Fruit fly (Drosophila melanogaster) whole organism, prepupa: ENCODE measurements around the gene CG6231.
A peak's percentile ranks its signal among the peaks of the same experiment; 100 is the strongest.

Experiments used
- CG10631 ChIP-seq: fragments of 200-800 bp; sonication (Bioruptor generic); optimal IDR thresholded peaks from 2 replicates; lab custom pipeline; 2016; ENCODE audit warnings: missing biosample characterization, missing genetic modification characterization
- CG3032 ChIP-seq: fragments of 200-800 bp; optimal IDR thresholded peaks from 2 replicates; lab custom pipeline; 2019; ENCODE audit warnings: missing biosample characterization, mild to moderate bottlenecking, missing genetic modification characterization, moderate library complexity
- CG34406 ChIP-seq: fragments of 200-800 bp; sonication (Bioruptor generic); optimal IDR thresholded peaks from 3 replicates; lab custom pipeline; 2016; ENCODE audit warnings: missing biosample characterization, missing genetic modification characterization
- CG3919 ChIP-seq: fragments of 200-800 bp; sonication (Bioruptor generic); optimal IDR thresholded peaks from 3 replicates; lab custom pipeline; 2016; ENCODE audit warnings: missing biosample characterization, missing genetic modification characterization
- CG6276 ChIP-seq: fragments of 200-800 bp; sonication (Bioruptor generic); optimal IDR thresholded peaks from 2 replicates; lab custom pipeline; 2017; ENCODE audit warnings: missing biosample characterization, mild to moderate bottlenecking, missing genetic modification characterization
- CG6854 ChIP-seq: fragments of 200-800 bp; sonication (Bioruptor generic); optimal IDR thresholded peaks from 2 replicates; lab custom pipeline; 2017; ENCODE audit warnings: missing biosample characterization, mild to moderate bottlenecking, missing genetic modification characterization
- CG7368 ChIP-seq: fragments of 200-800 bp; sonication (Bioruptor generic); optimal IDR thresholded peaks from 3 replicates; lab custom pipeline; 2016; ENCODE audit warnings: missing biosample characterization, missing genetic modification characterization
- CG9139 ChIP-seq: fragments of 200-800 bp; sonication (Bioruptor generic); optimal IDR thresholded peaks from 3 replicates; lab custom pipeline; 2017; ENCODE audit warnings: missing biosample characterization, mild to moderate bottlenecking, missing genetic modification characterization
- Met ChIP-seq: fragments of 200-800 bp; sonication (Bioruptor generic); optimal IDR thresholded peaks from 3 replicates; lab custom pipeline; 2016; ENCODE audit warnings: missing biosample characterization, missing genetic modification characterization
- OdsH ChIP-seq: fragments of 200-800 bp; sonication (Bioruptor generic); optimal IDR thresholded peaks from 3 replicates; lab custom pipeline; 2016; ENCODE audit warnings: missing biosample characterization, missing genetic modification characterization
- Sox14 ChIP-seq: fragments of 200-800 bp; sonication (Bioruptor generic); optimal IDR thresholded peaks from 3 replicates; lab custom pipeline; 2016; ENCODE audit warnings: missing biosample characterization, missing genetic modification characterization
- cyc ChIP-seq: fragments of 200-800 bp; sonication (Bioruptor generic); optimal IDR thresholded peaks from 3 replicates; lab custom pipeline; 2016; ENCODE audit warnings: missing biosample characterization, missing genetic modification characterization
- dsx ChIP-seq: fragments of 200-800 bp; optimal IDR thresholded peaks from 3 replicates; lab custom pipeline; 2019; ENCODE audit warnings: missing biosample characterization, mild to moderate bottlenecking, missing genetic modification characterization, moderate library complexity; ENCODE audit not compliant: poor library complexity, severe bottlenecking
- eg ChIP-seq: fragments of 200-800 bp; sonication (Bioruptor generic); IDR thresholded peaks from 3 replicates; pipeline ENCODE4 v1.3.6; 2022; ENCODE audit warnings: missing biosample characterization, missing genetic modification characterization

dm6 chr3R:19642092-19642892 is 9.8 kb upstream of the CG6231 start, which contains the start of gene subdued:
- no peak for TF ChIP-seq CG3032
- no peak for TF ChIP-seq CG6854
- no peak for TF ChIP-seq CG34406
- peak; percentile 68 for TF ChIP-seq dsx (GFP tag; lab: Kevin White, UChicago)
- no peak for TF ChIP-seq CG6276
- no peak for TF ChIP-seq cyc (GFP tag; lab: Kevin White, UChicago)
- TF ChIP-seq Sox14 = no peak
- TF ChIP-seq eg = no peak
- no peak for TF ChIP-seq OdsH (GFP tag; lab: Kevin White, UChicago)
- TF ChIP-seq Met (GFP tag; lab: Kevin White, UChicago) = no peak
- TF ChIP-seq CG9139 (GFP tag; lab: Kevin White, UChicago) = no peak
- TF ChIP-seq CG7368 (GFP tag; lab: Kevin White, UChicago) = no peak
- no peak for TF ChIP-seq CG10631 (GFP tag; lab: Kevin White, UChicago)
- TF ChIP-seq CG3919 = no peak
